Worm (Caenorhabditis elegans) whole organism, L1 larva: Measurements from ENCODE around the gene dao-3.

Experiments
- F16B12.6 ChIP-seq: fragments of 150-350 bp; optimal IDR thresholded peaks from 2 replicates; lab custom pipeline; 2014; ENCODE audit warnings: missing biosample characterization, missing genetic modification characterization
- aha-1 ChIP-seq: fragments of 150-350 bp; optimal IDR thresholded peaks from 2 replicates; lab custom pipeline; 2014; ENCODE audit warnings: missing biosample characterization, missing genetic modification characterization
- ceh-88 ChIP-seq: fragments of 200-800 bp; sonication (Bioruptor generic); IDR thresholded peaks from 2 replicates; pipeline ENCODE4 v1.3.6; 2022; ENCODE audit warnings: missing genetic modification characterization, missing compliant biosample characterization
- ces-1 ChIP-seq: fragments of 150-350 bp; optimal IDR thresholded peaks from 2 replicates; lab custom pipeline; 2014; ENCODE audit warnings: missing biosample characterization, missing genetic modification reagents, missing genetic modification characterization
- irx-1 ChIP-seq: sonication (generic microtip); optimal IDR thresholded peaks from 2 replicates; lab custom pipeline; 2016; ENCODE audit warnings: missing genetic modification characterization, missing compliant biosample characterization
- lin-13 ChIP-seq: fragments of 150-350 bp; optimal IDR thresholded peaks from 2 replicates; lab custom pipeline; 2014; ENCODE audit warnings: missing biosample characterization, missing genetic modification reagents, missing genetic modification characterization
- lin-15B ChIP-seq: fragments of 150-350 bp; sonication (generic microtip); optimal IDR thresholded peaks from 3 replicates; lab custom pipeline; 2014; ENCODE audit warnings: missing biosample characterization, missing genetic modification characterization
- mef-2 ChIP-seq: fragments of 150-350 bp; optimal IDR thresholded peaks from 2 replicates; lab custom pipeline; 2014; ENCODE audit warnings: missing biosample characterization, missing genetic modification characterization
- nhr-11 ChIP-seq: fragments of 150-350 bp; optimal IDR thresholded peaks from 2 replicates; lab custom pipeline; 2014; ENCODE audit warnings: missing biosample characterization, missing genetic modification characterization
- nhr-19 ChIP-seq: fragments of 200-800 bp; sonication (Bioruptor generic); conservative IDR thresholded peaks from 2 replicates; pipeline ENCODE4 v1.3.6; 2022; ENCODE audit warnings: missing genetic modification characterization, missing compliant biosample characterization
- nhr-237 ChIP-seq: fragments of 150-350 bp; optimal IDR thresholded peaks from 2 replicates; lab custom pipeline; 2014; ENCODE audit warnings: missing biosample characterization, missing genetic modification characterization
- unc-130 ChIP-seq: fragments of 150-350 bp; optimal IDR thresholded peaks from 2 replicates; lab custom pipeline; 2017; ENCODE audit warnings: missing biosample characterization, missing genetic modification characterization, inconsistent platforms
- ztf-4 ChIP-seq: fragments of 150-350 bp; optimal IDR thresholded peaks from 2 replicates; lab custom pipeline; 2014; ENCODE audit warnings: missing biosample characterization, missing genetic modification characterization

dao-3 gene

DNA sequence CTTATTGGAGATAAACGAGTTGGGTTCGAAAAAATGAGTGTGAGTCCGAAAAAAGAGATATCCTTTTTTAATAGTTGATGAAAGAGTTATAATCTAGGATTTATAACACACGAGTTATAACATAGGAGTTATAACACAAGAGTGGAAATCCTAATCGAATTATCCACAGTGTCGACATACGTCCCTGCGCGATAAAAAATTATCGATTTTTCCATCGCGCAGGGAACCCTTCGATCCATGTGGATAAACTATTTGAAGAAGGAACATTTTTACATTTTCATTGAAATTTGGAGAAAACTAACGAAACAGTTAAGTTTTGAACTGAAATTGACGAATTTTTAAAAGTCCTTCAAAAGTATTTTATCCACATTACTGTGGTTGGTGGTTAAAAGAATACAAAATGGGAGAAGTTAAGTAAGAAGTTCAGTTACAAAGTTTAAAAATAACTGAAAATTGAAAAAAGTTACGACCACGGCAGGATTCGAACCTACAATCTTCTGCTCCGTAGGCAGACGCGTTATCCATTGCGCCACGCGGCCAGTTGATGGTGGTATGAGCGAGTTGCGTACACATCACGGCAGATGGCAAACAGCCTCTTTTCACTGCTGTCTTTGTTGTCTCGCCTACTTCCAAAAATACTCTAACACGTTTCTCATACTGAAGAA, 50.0 kb downstream of the dao-3 start (continued):
- TF ChIP-seq irx-1 (tag; lab: Kevin White, UChicago) (peak; percentile 99), lin-15B (tag; lab: Kevin White, UChicago) (peak; percentile 59), lin-13 (GFP tag; lab: Kevin White, UChicago) (peak; percentile 96), ceh-88 (GFP tag; lab: Robert Waterston, UW) (peak; percentile 98), unc-130 (tag; lab: Kevin White, UChicago) (peak; percentile 71), nhr-11 (tag; lab: Kevin White, UChicago) (peak; percentile 99), ces-1 (GFP tag; lab: Kevin White, UChicago) (peak; percentile 27), ztf-4 (peak; percentile 99), mef-2 (peak; percentile 88), nhr-19 (GFP tag; lab: Robert Waterston, UW) (peak; percentile 98), F16B12.6 (tag; lab: Kevin White, UChicago) (peak; percentile 50), aha-1 (tag; lab: Kevin White, UChicago) (peak; percentile 34), nhr-237 (tag; lab: Kevin White, UChicago) (peak; percentile 96)
